Worm (Caenorhabditis elegans): Measurements from ENCODE around the gene glb-1.

The glb-1 gene

DNA sequence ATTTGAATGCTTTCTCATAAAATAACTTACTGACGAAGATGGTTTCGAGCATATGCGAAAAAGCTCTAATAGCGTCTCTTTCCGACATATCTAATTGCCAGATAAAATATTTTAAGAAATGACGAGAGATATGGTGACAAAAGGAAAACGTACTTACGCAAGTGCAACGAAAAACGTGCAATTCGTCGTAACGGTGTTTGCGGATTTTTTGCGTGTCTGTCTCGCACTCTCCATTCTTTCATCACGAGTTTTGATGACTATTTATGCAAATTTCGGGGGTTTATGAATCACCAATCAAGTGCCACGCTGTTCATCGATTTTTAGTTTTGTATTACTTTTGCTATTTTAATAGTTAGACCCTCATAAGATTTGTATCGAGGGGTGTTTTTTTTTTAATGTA lies 34.1 kb downstream of the glb-1 start, which contains the start of gene ZK637.14:
TSS of gene ZK637.14 (minus strand) at position 201 of the 400 bp plus-strand sequence.
- TF ChIP-seq lin-15B (tag; optimal IDR thresholded peaks at IDR 0.05) (peak; percentile 49), pqm-1 (tag; optimal IDR thresholded peaks at IDR 0.05) (peak; percentile 65), pha-4 (tag; optimal IDR thresholded peaks at IDR 0.05) (peak; percentile 59), nhr-76 (tag; optimal IDR thresholded peaks at IDR 0.05) (no peak), nhr-25 (tag; optimal IDR thresholded peaks at IDR 0.05) (peak; percentile 22), jun-1 (tag; optimal IDR thresholded peaks at IDR 0.05) (peak; percentile 41), nfya-1 (tag; optimal IDR thresholded peaks at IDR 0.05; ENCODE audit: insufficient read depth) (peak; percentile 77), lin-39 (tag; optimal IDR thresholded peaks at IDR 0.05) (peak; percentile 8), snpc-4 (tag; optimal IDR thresholded peaks at IDR 0.05) (peak; percentile 47), elt-2 (tag; optimal IDR thresholded peaks at IDR 0.05) (peak; percentile 30), ama-1 (optimal IDR thresholded peaks at IDR 0.05) (no peak), hmg-11 (tag; optimal IDR thresholded peaks at IDR 0.05) (peak; percentile 26), egl-5 (tag; optimal IDR thresholded peaks at IDR 0.05) (peak; percentile 20), tbx-2 (tag; optimal IDR thresholded peaks at IDR 0.05) (no peak), aly-2 (tag; optimal IDR thresholded peaks at IDR 0.05) (no peak), nhr-11 (tag; optimal IDR thresholded peaks at IDR 0.05) (no peak), nhr-23 (tag; optimal IDR thresholded peaks at IDR 0.05) (peak; percentile 19), skn-1 (tag; optimal IDR thresholded peaks at IDR 0.05) (peak; percentile 92), nhr-77 (tag; optimal IDR thresholded peaks at IDR 0.05) (no peak), nhr-237 (tag; optimal IDR thresholded peaks at IDR 0.05) (no peak), daf-12 (tag; optimal IDR thresholded peaks at IDR 0.05) (no peak)

DNA sequence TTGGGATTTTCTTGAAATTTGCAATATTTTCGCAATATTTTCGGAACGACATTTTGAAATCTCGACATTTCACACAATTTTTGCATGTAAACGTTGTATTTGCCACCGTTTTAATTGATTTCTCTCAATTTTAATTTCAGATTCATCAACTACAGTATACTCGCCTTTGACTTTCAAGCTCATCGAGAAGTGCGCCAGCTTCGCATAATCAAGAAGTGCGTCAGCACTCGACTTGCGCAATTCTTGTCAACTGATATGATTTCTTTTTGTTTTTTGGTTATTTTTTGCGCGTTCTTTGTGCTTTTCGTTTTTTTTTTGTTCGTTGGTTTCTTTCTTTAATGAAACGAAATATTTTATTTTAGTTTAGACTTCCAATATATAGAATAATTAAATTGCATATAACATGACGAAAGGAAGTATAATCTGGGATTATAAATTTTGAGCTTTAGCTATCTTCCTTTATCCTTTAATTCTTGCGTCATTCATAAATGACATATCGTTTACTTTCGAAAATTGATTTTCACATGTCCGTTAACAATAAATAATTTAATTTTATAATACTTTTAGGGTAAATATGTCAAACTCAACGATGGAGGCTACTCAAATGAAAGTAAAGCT lies 35.8 kb downstream of the glb-1 start, which contains the start of gene famh-136:
TSS of gene famh-136 (plus strand) at position 568 of the 618 bp plus-strand sequence.
- no peak for TF ChIP-seq eor-1 (tag; optimal IDR thresholded peaks at IDR 0.05)
- TF ChIP-seq ceh-28 (tag; optimal IDR thresholded peaks at IDR 0.05): peak; percentile 71
- TF ChIP-seq lin-39 (tag; optimal IDR thresholded peaks at IDR 0.05): peak; percentile 65
- TF ChIP-seq sea-2 (GFP tag; optimal IDR thresholded peaks at IDR 0.05): no peak
- peak; percentile 23 for TF ChIP-seq egl-5 (tag; optimal IDR thresholded peaks at IDR 0.05)
- TF ChIP-seq nfya-1 (tag; optimal IDR thresholded peaks at IDR 0.05; ENCODE audit: insufficient read depth): peak; percentile 86
- TF ChIP-seq daf-12 (tag; optimal IDR thresholded peaks at IDR 0.05): no peak
- peak; percentile 22 for TF ChIP-seq nhr-77 (tag; optimal IDR thresholded peaks at IDR 0.05)
- peak; percentile 47 for TF ChIP-seq skn-1 (tag; optimal IDR thresholded peaks at IDR 0.05)
- TF ChIP-seq egl-27 (tag; optimal IDR thresholded peaks at IDR 0.05): no peak
- peak; percentile 69 for TF ChIP-seq jun-1 (tag; optimal IDR thresholded peaks at IDR 0.05)
- peak; percentile 95 for TF ChIP-seq pha-4 (tag; optimal IDR thresholded peaks at IDR 0.05)
- no peak for TF ChIP-seq aly-2 (tag; optimal IDR thresholded peaks at IDR 0.05)
- peak; percentile 68 for TF ChIP-seq nhr-11 (tag; optimal IDR thresholded peaks at IDR 0.05)
- TF ChIP-seq elt-3 (tag; optimal IDR thresholded peaks at IDR 0.05): no peak
- TF ChIP-seq ZK546.5 (tag; optimal IDR thresholded peaks at IDR 0.05): no peak
- no peak for TF ChIP-seq mml-1 (tag; optimal IDR thresholded peaks at IDR 0.05)
- no peak for TF ChIP-seq ceh-9 (tag; optimal IDR thresholded peaks at IDR 0.05)
- TF ChIP-seq nhr-25 (tag; optimal IDR thresholded peaks at IDR 0.05): peak; percentile 14
- TF ChIP-seq lin-15B (tag; optimal IDR thresholded peaks at IDR 0.05): peak; percentile 77
- no peak for TF ChIP-seq fkh-10 (GFP tag; optimal IDR thresholded peaks at IDR 0.05)
- TF ChIP-seq pqm-1 (tag; optimal IDR thresholded peaks at IDR 0.05): peak; percentile 58
- peak; percentile 57 for TF ChIP-seq lsy-12 (tag; optimal IDR thresholded peaks at IDR 0.05)
- TF ChIP-seq ceh-82 (tag; optimal IDR thresholded peaks at IDR 0.05): no peak
- no peak for TF ChIP-seq nhr-28 (tag; optimal IDR thresholded peaks at IDR 0.05)
- no peak for TF ChIP-seq ceh-16 (tag; optimal IDR thresholded peaks at IDR 0.05)
- TF ChIP-seq R02D3.7 (tag; optimal IDR thresholded peaks at IDR 0.05): peak; percentile 48
- TF ChIP-seq snpc-4 (tag; optimal IDR thresholded peaks at IDR 0.05): peak; percentile 88
- no peak for TF ChIP-seq nhr-237 (tag; optimal IDR thresholded peaks at IDR 0.05)
- TF ChIP-seq elt-2 (tag; optimal IDR thresholded peaks at IDR 0.05): peak; percentile 84
- peak; percentile 9 for TF ChIP-seq ztf-4 (tag; optimal IDR thresholded peaks at IDR 0.05)
- peak; percentile 69 for TF ChIP-seq tbx-2 (tag; optimal IDR thresholded peaks at IDR 0.05)
- TF ChIP-seq nhr-43 (tag; optimal IDR thresholded peaks at IDR 0.05; ENCODE audit: poor library complexity, severe bottlenecking): peak; percentile 82
- TF ChIP-seq fos-1 (tag; optimal IDR thresholded peaks at IDR 0.05): no peak
- peak; percentile 48 for TF ChIP-seq hmg-11 (tag; optimal IDR thresholded peaks at IDR 0.05)
- no peak for TF ChIP-seq nhr-67 (tag; optimal IDR thresholded peaks at IDR 0.05)
- TF ChIP-seq nhr-23 (tag; optimal IDR thresholded peaks at IDR 0.05): no peak

All from whole organism, L3 larva.